Worm (Caenorhabditis elegans): ENCODE data around the gene C06E1.11.

DNA sequence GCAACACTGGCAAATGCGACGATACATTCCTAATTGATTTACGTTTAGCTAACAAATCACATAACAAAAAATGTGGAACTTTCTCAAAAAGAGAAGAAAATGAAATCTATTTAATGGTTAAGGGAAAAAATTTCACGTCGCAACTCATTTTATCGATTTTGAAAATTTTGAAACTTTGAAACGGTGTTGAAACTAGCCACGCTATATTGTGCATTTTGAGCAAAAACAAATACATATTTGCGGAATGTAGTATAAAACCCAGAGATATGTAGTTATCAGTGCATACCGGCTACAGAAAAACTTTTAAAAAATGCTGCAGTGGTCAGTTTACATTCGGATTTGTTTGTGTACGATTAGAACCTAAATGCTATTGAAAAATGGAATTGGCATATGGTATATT, 22.9 kb downstream of the C06E1.11 start, which contains the start of gene C06E1.7:
- TF ChIP-seq pha-4 (tag; optimal IDR thresholded peaks at IDR 0.05), result no peak
- no peak for TF ChIP-seq ama-1 (optimal IDR thresholded peaks at IDR 0.05)
- no peak for TF ChIP-seq fkh-10 (GFP tag; optimal IDR thresholded peaks at IDR 0.05)
- TF ChIP-seq daf-12 (tag; optimal IDR thresholded peaks at IDR 0.05), result no peak
- no peak for TF ChIP-seq ZK546.5 (tag; optimal IDR thresholded peaks at IDR 0.05)
- no peak for TF ChIP-seq skn-1 (tag; optimal IDR thresholded peaks at IDR 0.05)
- no peak for TF ChIP-seq elt-2 (tag; optimal IDR thresholded peaks at IDR 0.05)
- no peak for TF ChIP-seq egl-27 (tag; optimal IDR thresholded peaks at IDR 0.05)
- TF ChIP-seq ceh-82 (tag; optimal IDR thresholded peaks at IDR 0.05), result no peak
- no peak for TF ChIP-seq nhr-25 (tag; optimal IDR thresholded peaks at IDR 0.05)
- TF ChIP-seq elt-3 (tag; optimal IDR thresholded peaks at IDR 0.05), result no peak

Measured in whole organism, L3 larva.